Worm (Caenorhabditis elegans) whole organism, early embryonic: ENCODE results near the gene srh-213.
"Not testable (repeated sequence)": the region's sequence is repeated elsewhere in the genome, so short reads cannot be mapped to it uniquely, and the experiment has no call there.

Source experiments
- B0310.2 ChIP-seq: sonication (generic microtip); optimal IDR thresholded peaks from 2 replicates; lab custom pipeline; 2016; ENCODE audit warnings: mild to moderate bottlenecking, missing genetic modification characterization, missing compliant biosample characterization
- F13C5.2 ChIP-seq: sonication (generic microtip); optimal IDR thresholded peaks from 2 replicates; lab custom pipeline; 2017; ENCODE audit warnings: mild to moderate bottlenecking, missing genetic modification characterization, inconsistent platforms, missing compliant biosample characterization
- ama-1 ChIP-seq: fragments of 150-350 bp; optimal IDR thresholded peaks from 2 replicates; lab custom pipeline; 2014
- ceh-13 ChIP-seq: fragments of 200-800 bp; sonication (Bioruptor generic); optimal IDR thresholded peaks from 2 replicates; lab custom pipeline; 2018; ENCODE audit warnings: mild to moderate bottlenecking, missing genetic modification characterization, missing compliant biosample characterization
- ceh-36 ChIP-seq: sonication (generic microtip); optimal IDR thresholded peaks from 2 replicates; lab custom pipeline; 2016; ENCODE audit warnings: missing genetic modification characterization, inconsistent platforms, missing compliant biosample characterization
- ets-7 ChIP-seq: sonication (generic microtip); optimal IDR thresholded peaks from 2 replicates; lab custom pipeline; 2016; ENCODE audit warnings: missing genotype, missing genetic modification characterization, missing compliant biosample characterization
- flt-1 ChIP-seq: fragments of 200-800 bp; sonication (Bioruptor generic); IDR thresholded peaks from 2 replicates; pipeline ENCODE4 v1.3.6; 2022; ENCODE audit warnings: missing genetic modification characterization, missing compliant biosample characterization
- pes-1 ChIP-seq: fragments of 200-800 bp; sonication (Bioruptor generic); IDR thresholded peaks from 2 replicates; pipeline ENCODE4 v1.3.6; 2022; ENCODE audit warnings: missing genetic modification reagents, missing genetic modification characterization, missing compliant biosample characterization
- sea-1 ChIP-seq: fragments of 200-800 bp; sonication (Bioruptor generic); conservative IDR thresholded peaks from 2 replicates; pipeline ENCODE4 v1.3.6; 2022; ENCODE audit warnings: missing genetic modification characterization, missing compliant biosample characterization
- tbx-11 ChIP-seq: fragments of 200-800 bp; sonication (Bioruptor generic); IDR thresholded peaks from 2 replicates; pipeline ENCODE4 v1.3.6; 2022; ENCODE audit warnings: missing genetic modification characterization, missing compliant biosample characterization
- tra-4 ChIP-seq: sonication (generic microtip); optimal IDR thresholded peaks from 2 replicates; lab custom pipeline; 2017; ENCODE audit warnings: missing genetic modification characterization, missing compliant biosample characterization

DNA sequence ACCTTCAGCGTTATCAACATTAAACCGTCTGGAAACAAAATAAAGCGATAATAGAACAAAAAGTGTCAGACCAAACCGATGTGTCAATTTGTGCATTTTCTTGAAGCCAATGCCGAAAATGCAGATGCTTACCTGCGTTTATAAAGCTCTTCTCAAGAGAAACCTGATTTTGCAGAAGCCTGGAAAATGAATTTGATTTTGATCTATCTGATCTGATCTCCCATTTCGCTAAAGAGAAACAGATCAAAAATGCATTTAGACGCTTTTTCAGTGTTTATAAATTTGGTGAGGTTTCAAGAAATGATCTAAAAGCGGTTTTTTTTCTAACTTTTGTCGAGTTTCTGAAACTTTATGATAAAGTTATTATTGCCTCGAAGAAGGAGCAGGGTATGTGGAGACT is 32.0 kb downstream of the srh-213 start, which contains the start of gene T24A6.16:
- TF ChIP-seq flt-1 (GFP tag; lab: Robert Waterston, UW); B0310.2 (tag; lab: Kevin White, UChicago); ama-1 (lab: Kevin White, UChicago); tbx-11; pes-1 (GFP tag; lab: Robert Waterston, UW); ceh-36; F13C5.2; sea-1 (GFP tag; lab: Robert Waterston, UW); tra-4 (tag; lab: Kevin White, UChicago); ceh-13 (GFP tag; lab: Kevin White, UChicago); ets-7: not testable (repeated sequence)
